Worm (Caenorhabditis elegans) whole organism, mixed stage, embryonic: ENCODE measurements around the gene jmjd-4.

Experiments
- ces-1 ChIP-seq: fragments of 150-350 bp; optimal IDR thresholded peaks from 2 replicates; lab custom pipeline; 2014; ENCODE audit warnings: missing biosample characterization, missing genetic modification reagents, missing genetic modification characterization
- unc-39 ChIP-seq: fragments of 150-350 bp; optimal IDR thresholded peaks from 2 replicates; lab custom pipeline; 2014; ENCODE audit warnings: missing biosample characterization, missing genetic modification characterization
- unc-62 ChIP-seq: fragments of 150-350 bp; optimal IDR thresholded peaks from 2 replicates; lab custom pipeline; 2014; ENCODE audit warnings: missing biosample characterization, missing genetic modification reagents, missing genetic modification characterization

DNA sequence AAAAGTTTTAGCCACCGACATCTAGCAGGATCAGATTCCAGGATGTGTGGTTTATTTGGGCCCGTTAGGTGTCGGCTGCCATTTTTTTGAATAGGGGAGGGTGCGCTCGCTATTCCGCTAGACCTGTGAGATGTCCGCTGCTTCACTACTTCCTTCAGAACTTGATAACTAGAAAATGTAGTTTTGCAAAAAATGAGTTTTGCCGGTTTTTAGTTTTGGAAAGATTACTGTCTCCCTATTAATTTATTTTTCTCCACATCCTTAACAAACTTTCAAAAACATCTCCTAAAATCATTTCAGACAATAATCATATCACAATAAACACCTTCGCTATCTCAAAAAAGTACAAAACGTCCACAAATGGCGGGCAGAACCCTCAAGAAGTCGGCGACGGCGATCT, 39.0 kb downstream of the jmjd-4 start, which contains the start of gene vglu-2:
- TF ChIP-seq unc-39 (tag; lab: Kevin White, UChicago) (no peak), unc-62 (GFP tag; lab: Kevin White, UChicago) (no peak), ces-1 (GFP tag; lab: Kevin White, UChicago) (no peak)
